Fruit fly (Drosophila melanogaster): ENCODE measurements around the gene Polr2D.

Polr2D gene

DNA sequence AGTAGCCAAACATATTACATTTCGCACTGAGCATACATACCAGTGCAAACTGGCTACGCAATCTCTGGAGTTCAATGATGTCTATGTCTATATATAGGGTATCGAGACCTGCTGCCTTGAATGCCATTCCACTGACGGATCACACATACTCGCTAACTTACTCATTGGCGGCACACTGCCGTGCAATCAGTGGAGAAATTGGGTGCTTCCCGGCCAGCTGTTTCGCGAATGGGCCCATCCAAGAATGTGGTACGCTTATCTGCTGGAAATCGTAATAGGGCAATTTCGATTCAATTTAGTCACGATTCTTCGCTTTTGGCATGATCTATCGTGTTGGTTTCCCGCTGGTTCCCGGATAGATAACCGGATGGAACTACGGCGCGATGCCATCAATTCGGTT, 24.8 kb upstream of the Polr2D start:
- TF ChIP-seq noc (tag; optimal IDR thresholded peaks at IDR 0.05): no peak

DNA sequence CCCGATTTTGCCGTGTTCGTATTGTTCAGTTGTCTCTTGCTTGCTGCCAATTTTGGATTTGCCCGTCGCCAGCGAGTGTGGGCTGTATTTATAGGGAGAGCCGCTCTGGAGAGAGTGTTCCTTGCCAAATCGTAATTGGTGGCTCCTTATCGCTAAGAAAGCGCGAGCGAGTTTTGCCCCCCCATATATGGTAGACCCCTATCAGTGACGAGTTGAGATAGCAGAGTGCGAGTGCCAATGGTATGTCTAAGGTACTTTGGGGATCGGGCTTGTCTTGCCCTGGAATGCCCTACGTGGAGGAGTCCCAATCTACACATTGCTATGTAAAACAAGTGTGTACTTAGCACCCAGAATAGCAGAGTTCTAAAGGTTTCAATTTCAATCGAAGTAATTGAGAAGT, 24.2 kb upstream of the Polr2D start, which contains the start of gene CG7142:
TSS of gene CG7142 (minus strand) at position 29 of the 400 bp plus-strand sequence.
- peak; percentile 3 for TF ChIP-seq noc (tag; optimal IDR thresholded peaks at IDR 0.05)

DNA sequence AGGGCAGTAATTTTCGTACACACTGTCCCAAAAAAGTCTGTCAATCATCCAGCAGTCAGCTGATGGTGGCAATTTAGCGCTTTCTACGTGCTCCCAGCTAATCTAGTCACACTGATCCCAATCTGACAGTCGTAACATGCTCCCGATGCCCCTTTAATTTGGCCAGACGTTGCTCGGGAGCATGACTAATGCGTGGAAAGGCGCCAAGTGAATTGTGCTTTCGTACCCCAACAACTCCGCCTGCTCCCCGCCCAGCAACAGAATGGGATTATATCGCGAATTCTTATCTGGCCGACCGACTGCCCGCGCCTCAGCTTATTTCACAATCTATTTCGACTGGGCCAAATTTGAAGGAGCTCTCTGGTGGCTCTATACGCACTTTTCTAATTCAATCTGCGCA, 22.1 kb upstream of the Polr2D start:
- no peak for TF ChIP-seq noc (tag; optimal IDR thresholded peaks at IDR 0.05)

DNA sequence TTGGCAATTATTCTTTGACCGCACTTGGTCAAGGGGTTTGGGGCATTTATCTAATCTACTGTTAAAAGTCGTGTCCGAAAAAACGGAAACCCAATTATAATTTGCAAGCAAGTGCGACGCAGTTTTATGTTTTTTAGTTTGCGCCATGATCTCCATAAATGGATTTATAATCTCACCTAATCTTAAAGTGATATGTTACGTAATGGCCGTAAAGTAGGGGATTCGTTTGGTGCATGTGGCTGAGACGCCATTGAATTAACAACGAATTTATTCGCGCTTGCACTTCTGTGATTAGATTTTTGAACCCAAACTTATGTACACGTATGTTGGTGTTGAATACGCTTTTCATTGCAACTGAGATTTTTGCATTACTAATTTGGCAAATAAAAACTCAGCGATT, 21.4 kb upstream of the Polr2D start:
- TF ChIP-seq noc (tag; optimal IDR thresholded peaks at IDR 0.05): no peak

DNA sequence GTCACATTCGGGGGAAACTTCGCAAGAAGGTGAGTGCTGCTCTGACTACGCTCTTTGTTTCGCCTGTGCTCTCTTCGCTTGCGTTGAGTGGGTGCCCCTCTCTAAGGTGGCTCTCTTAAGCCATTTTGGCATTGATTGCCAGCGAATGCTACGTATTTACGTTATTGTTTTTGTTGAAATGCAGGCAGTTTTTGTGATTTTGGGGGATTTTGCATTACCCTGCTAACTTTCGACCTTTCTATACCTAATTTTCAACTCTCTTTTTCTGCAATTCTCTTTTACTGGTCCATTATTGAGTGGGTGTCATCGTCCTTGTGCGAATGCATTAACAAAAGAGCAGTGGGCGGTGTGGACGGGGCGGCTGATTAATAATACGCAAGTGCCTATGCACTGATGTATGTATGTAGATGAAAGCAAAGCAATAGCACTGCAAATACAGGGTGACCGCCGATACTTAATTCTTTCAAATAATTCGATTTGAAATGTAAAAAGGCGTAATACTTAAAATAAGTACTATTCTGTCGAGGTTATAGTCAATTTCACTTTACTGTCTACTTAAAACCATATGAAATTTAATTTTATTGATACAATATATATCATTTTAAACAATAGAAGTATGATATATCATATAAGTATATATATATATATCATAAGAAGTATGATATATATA, 20.0 kb upstream of the Polr2D start:
- TF ChIP-seq noc (tag; optimal IDR thresholded peaks at IDR 0.05): no peak

DNA sequence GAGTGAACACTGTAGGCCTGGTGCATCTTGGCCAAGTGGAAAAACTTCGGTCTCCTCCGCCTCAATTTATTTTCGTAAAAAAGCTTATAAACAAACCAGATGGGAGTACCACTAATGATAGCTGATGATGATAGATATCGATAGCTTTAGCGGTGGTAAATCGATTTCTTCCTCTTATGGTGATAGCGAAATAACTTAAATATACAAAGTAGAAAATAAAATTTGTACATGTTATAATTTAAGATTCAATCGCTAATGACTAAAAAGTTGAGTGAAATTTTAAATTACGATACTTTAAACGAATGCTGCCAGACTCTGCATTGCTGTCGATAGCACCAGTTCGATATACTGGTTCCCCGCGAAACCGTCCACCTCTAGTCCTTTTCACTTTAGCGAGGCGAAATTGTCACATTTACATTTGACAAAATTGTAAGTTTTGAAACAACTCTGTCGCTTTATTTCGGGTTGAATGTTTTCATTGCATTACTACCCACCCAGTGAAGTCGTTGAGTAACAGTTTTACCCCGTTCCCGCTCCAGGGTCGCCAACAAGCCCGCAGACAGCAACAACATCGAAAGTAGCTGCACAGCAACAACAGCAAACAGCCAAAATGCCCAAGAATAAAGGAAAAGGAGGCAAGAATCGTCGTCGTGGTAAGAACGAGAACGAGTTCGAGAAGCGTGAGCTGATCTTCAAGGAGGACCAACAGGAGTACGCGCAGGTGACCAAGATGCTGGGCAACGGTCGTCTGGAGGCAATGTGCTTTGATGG, 19.2 kb upstream of the Polr2D start, which contains the start of the genes Vps39 and eIF1A:
TSS of gene Vps39 (minus strand) at position 119 of the 771 bp plus-strand sequence.
TSS of gene eIF1A (plus strand) at position 338 of the 771 bp plus-strand sequence.
- TF ChIP-seq noc (tag; optimal IDR thresholded peaks at IDR 0.05): no peak

DNA sequence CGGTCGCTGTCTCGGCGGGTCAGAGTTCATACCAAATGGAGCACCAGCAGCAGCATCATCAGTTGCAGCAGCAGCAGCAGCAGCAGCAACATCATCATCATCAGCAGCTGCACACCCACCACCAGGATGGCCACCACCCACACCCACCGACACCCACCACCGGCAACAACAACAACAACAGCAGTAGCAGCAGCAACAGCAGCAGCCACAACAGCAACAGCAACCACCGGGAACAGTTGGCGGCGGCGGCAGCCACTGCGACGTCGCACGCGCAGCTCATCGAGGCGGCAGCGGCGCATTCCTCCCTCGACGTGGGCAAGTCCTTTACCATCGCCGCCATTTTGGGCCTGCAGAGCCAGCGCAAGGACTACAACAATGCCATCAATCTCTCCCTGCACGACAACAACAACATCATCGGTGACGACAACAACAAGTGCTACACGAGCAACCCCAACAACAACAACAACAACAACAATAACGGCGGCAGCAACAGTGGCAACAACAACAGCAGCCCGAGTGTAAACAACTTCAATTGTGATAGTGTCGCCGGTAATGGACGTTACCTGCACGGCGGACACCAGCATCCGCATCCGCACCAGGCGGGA, 14.6 kb upstream of the Polr2D start:
- no peak for TF ChIP-seq noc (tag; optimal IDR thresholded peaks at IDR 0.05)

DNA sequence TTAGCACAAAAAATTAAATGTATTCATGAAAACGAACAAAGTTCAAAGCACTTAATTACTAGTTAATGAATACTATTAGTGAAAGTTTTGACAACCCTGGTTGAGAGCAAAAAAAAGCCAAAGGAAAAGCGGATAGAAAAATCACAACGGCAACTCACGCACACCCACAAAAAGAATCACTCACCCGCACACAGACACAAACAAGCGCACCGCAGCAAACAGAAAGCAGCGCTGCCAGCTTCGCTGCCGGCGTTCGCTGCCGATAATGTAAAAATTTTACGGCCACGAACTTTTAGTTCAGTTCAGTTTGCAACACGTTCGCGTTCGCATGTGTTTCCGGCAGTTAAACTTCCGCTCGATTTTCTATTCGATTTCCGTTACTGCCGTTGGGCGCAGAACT, 12.2 kb upstream of the Polr2D start, which contains the start of gene CG18599:
TSS of gene CG18599 (plus strand) at position 301 of the 400 bp plus-strand sequence.
- no peak for TF ChIP-seq noc (tag; optimal IDR thresholded peaks at IDR 0.05)

DNA sequence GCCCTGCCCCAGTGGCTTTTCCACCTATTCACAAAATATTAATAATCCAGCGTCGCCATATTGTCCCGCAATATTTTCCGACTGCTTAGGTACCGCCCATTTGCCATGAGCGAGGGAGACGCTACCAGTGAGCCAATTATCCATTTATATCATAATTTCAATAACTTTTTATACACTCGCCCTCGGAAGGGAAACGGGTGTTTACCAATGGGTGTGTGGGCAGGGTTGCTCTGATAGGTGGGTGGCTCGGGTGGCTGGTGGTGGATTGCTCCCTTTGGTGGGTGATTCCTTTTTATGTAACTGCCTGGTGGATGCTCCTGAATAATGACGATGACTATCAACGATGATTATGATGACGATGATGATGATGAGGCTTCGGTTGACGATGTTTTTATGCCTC, 11.4 kb upstream of the Polr2D start:
- TF ChIP-seq noc (tag; optimal IDR thresholded peaks at IDR 0.05): no peak

DNA sequence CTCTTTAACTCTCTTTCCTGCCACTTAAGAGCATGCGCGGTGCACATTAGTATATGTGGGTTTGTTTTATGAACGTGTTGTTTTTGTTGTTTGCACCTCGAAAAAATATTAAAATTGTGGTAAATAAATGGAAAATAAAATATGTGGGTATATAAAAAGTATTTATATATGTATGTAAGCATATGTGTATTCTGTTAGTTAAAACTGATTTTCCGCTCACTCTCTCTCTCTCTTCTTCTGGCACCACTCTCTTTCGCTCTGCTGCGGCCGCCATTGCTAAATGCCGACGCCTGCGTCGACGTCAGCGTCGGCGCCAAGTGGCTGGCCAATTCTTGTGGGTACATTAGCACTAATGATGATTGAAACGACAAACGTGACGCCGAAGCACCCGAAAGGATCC, 10.0 kb upstream of the Polr2D start:
- no peak for TF ChIP-seq noc (tag; optimal IDR thresholded peaks at IDR 0.05)

DNA sequence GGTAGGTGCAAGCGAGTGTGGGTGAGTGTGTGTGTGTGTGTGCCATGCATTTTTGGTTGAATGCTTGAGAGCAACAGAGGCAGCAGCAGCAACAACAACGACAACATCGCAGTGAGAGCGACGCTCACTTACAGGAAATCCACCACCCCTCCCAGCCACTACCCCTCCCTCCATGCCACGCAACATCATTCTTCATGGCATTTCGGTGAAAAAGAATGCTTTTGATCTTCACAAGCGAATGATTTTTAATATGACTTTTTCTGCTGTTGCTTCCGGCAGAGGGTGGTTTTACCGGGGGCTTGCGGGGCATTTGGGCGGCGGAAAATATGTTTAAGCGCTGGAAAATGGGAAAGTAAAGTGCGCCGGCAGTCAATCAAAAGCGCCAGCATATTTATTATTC, 6.3 kb upstream of the Polr2D start:
- no peak for TF ChIP-seq noc (tag; optimal IDR thresholded peaks at IDR 0.05)

DNA sequence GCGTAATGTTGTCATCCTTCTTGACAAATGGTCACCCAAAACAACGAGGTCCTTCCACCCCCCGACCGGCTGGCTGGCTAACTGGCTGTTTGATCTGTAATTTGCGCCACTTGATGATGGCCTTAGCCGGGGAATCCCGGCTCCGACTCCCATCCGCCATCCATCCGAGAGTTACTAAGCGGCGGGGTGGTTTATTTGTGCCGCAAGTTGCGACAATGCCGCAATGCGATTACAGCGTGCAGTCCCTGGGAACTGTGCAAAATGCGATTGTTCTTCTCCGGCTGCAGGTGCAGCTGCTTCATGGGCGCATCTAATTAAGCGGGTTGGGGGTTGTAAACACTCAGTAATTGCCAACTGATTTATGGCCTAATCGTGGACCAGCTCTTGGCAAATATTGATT, 4.7 kb upstream of the Polr2D start:
- TF ChIP-seq noc (tag; optimal IDR thresholded peaks at IDR 0.05): no peak

DNA sequence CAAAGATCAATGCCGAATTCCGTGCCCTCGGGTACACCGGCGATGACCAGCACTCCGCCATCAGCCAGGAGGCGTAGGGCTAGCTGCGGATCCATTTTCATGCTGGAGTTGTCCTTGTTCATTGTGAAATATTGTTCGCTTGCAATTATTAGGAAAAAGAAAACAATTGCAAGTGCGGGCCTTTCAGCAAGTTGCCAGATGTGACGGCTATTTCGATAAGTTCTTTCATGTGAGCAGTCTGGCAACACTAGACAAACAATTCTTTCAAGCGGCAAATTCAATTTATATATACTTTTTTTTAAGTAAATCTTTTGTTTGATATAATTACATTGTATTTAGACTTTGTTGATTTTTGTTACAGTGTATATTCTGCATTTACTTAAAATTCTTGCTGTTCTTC, 2.7 kb downstream of the Polr2D start, which contains the start of gene CG12320:
TSS of gene CG12320 (minus strand) at position 157 of the 400 bp plus-strand sequence.
- TF ChIP-seq noc (tag; optimal IDR thresholded peaks at IDR 0.05): no peak

DNA sequence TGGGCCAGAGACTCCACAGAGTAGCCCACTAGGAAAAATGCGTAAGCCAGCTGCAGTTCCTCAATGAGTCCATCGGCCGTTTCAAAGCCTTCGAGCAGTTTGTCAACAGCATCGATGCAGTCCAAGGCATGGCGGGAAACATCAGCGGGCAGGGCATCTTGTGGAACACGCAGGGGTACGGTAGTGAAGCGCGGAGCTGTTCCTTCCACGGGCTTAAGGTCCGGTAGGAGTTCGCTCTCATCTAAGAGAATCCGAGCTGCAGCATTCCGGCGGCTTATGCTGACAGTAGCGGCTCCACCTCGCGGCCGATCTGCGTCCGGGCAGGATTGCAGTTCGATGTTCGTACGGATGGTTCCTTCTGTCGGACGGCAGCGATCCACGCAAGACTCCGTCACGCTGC, 3.4 kb downstream of the Polr2D start:
- no peak for TF ChIP-seq noc (tag; optimal IDR thresholded peaks at IDR 0.05)

DNA sequence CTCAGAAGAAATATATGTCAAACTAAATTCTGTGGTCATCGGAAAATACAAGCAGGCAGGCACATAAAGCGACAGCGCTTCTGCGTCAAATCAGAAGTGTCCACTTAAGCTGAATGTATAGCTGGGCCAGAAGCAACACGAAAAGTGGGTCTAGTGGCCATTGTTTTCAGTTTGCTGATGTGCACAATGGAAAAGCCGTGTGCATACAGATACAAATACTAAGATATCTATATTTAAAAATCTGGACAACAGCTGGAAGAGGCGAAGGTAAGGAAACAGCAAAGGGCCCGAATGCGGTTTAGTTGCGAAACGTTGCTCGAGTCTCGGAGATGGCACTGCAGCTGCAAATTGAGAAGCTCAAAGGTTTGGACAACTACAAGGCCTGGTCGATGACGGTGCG, 4.5 kb downstream of the Polr2D start, which contains the start of gene CG18598:
TSS of gene CG18598 (plus strand) at position 301 of the 400 bp plus-strand sequence.
- no peak for TF ChIP-seq noc (tag; optimal IDR thresholded peaks at IDR 0.05)

DNA sequence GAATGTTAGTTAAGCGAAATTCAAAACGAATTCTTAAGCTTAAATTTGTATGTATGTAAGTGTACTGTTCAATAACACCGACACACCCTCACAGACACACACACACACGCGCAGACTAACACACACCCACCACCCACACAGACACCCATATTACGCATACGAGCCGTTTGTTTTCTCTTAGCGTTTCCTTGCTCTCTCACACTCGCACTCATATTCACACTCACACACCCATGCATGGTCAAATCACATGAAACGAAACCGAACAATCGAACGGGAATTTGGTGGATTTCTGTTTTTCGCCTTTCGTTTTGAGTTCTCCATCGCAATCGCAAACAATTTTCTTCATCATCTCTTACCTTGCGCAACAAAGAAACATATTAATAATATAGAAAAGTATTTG, 6.0 kb downstream of the Polr2D start:
- no peak for TF ChIP-seq noc (tag; optimal IDR thresholded peaks at IDR 0.05)

Measured in whole organism, larva.